Worm (Caenorhabditis elegans): ENCODE results near the gene F29G6.1.

DNA sequence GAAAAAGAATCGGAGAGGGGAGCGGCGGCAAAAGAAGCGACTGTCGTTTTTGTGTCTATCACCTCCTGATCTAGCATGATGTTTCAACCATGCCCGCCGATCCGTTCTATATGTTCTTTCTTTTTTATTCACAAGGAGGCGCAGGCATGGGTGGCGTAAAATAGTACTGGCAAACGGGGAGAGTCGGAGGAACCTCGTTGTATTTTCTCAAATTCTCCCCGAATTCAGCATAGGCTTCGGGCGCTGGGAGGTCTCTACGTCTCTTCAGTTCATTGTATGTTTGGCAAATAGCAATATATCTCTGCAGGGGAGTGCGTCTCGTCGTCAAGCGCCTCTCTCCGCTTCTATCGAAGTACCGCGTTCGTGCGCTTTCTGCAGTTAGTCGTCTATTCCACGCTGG is 36.9 kb upstream of the F29G6.1 start, which contains the start of gene lin-14:
- TF ChIP-seq flt-1 (GFP tag; IDR thresholded peaks at IDR 0.05) (no peak), med-1 (GFP tag; optimal IDR thresholded peaks at IDR 0.05; ENCODE audit: insufficient read depth) (no peak), klf-2 (GFP tag; conservative IDR thresholded peaks at IDR 0.05) (no peak)
